Worm (Caenorhabditis elegans) whole organism, young adult: ENCODE measurements around the gene F19H8.2.
A peak's percentile ranks its signal among the peaks of the same experiment; 100 is the strongest.

ENCODE experiments used
- B0035.1 ChIP-seq: sonication (generic microtip); optimal IDR thresholded peaks from 2 replicates; lab custom pipeline; 2016; ENCODE audit warnings: missing genetic modification characterization, mild to moderate bottlenecking, missing compliant biosample characterization, missing genotype, missing genetic modification reagents
- B0261.1 ChIP-seq: sonication (generic microtip); optimal IDR thresholded peaks from 2 replicates; lab custom pipeline; 2016; ENCODE audit warnings: mild to moderate bottlenecking, missing genetic modification characterization, moderate library complexity, missing compliant biosample characterization
- C06A6.2 ChIP-seq: fragments of 200-800 bp; sonication (Bioruptor generic); conservative IDR thresholded peaks from 2 replicates; pipeline ENCODE4 v1.3.6; 2022; ENCODE audit warnings: missing genetic modification characterization, missing compliant biosample characterization
- D2030.7 ChIP-seq: fragments of 200-800 bp; sonication (Bioruptor generic); IDR thresholded peaks from 2 replicates; pipeline ENCODE4 v1.3.6; 2022; ENCODE audit warnings: missing genetic modification reagents, missing genetic modification characterization, missing compliant biosample characterization
- F10E7.11 ChIP-seq: sonication (generic microtip); optimal IDR thresholded peaks from 2 replicates; lab custom pipeline; 2017; ENCODE audit warnings: mild to moderate bottlenecking, missing genetic modification characterization, moderate library complexity, missing compliant biosample characterization
- F22D6.2 ChIP-seq: sonication (generic microtip); optimal IDR thresholded peaks from 2 replicates; lab custom pipeline; 2016; ENCODE audit warnings: mild to moderate bottlenecking, missing genetic modification characterization, missing compliant biosample characterization
- F23B12.7 ChIP-seq: sonication (generic microtip); optimal IDR thresholded peaks from 2 replicates; lab custom pipeline; 2017; ENCODE audit warnings: missing genetic modification characterization, mild to moderate bottlenecking, missing compliant biosample characterization, antibody characterized with exemption, moderate library complexity; ENCODE audit not compliant: insufficient read depth
- F39B2.1 ChIP-seq: fragments of 200-800 bp; sonication (Bioruptor generic); IDR thresholded peaks from 2 replicates; pipeline ENCODE4 v1.3.6; 2022; ENCODE audit warnings: missing genetic modification reagents, missing genetic modification characterization, missing compliant biosample characterization
- F57C9.4 ChIP-seq: sonication (generic microtip); optimal IDR thresholded peaks from 2 replicates; lab custom pipeline; 2017; ENCODE audit warnings: mild to moderate bottlenecking, missing genetic modification characterization, missing compliant biosample characterization
- K11D2.4 ChIP-seq: fragments of 200-800 bp; sonication (Bioruptor generic); IDR thresholded peaks from 2 replicates; pipeline ENCODE4 v1.3.6; 2022; ENCODE audit warnings: missing genetic modification reagents, missing genetic modification characterization, missing compliant biosample characterization
- T26A5.8 ChIP-seq: sonication (generic microtip); optimal IDR thresholded peaks from 2 replicates; lab custom pipeline; 2016; ENCODE audit warnings: missing genetic modification characterization, missing compliant biosample characterization
- Y79H2A.3 ChIP-seq: fragments of 200-800 bp; sonication (Bioruptor generic); conservative IDR thresholded peaks from 2 replicates; pipeline ENCODE4 v1.3.6; 2022; ENCODE audit warnings: missing genetic modification reagents, missing genetic modification characterization, missing compliant biosample characterization
- athp-1 ChIP-seq: sonication (generic microtip); optimal IDR thresholded peaks from 2 replicates; lab custom pipeline; 2017; ENCODE audit warnings: mild to moderate bottlenecking, missing genetic modification characterization, missing compliant biosample characterization
- attf-3 ChIP-seq: fragments of 200-800 bp; sonication (Bioruptor generic); conservative IDR thresholded peaks from 2 replicates; pipeline ENCODE4 v1.3.6; 2022; ENCODE audit warnings: missing genetic modification reagents, missing genetic modification characterization, missing compliant biosample characterization
- attf-6 ChIP-seq: fragments of 200-800 bp; sonication (Bioruptor generic); IDR thresholded peaks from 2 replicates; pipeline ENCODE4 v1.3.6; 2022; ENCODE audit warnings: missing genetic modification reagents, missing genetic modification characterization, missing compliant biosample characterization
- bed-1 ChIP-seq: fragments of 200-800 bp; sonication (Bioruptor generic); IDR thresholded peaks from 2 replicates; pipeline ENCODE4 v1.3.6; 2022; ENCODE audit warnings: missing genetic modification reagents, missing genetic modification characterization, missing compliant biosample characterization
- cebp-1 ChIP-seq, 2 experiments: fragments of 200-800 bp in 1 of 2; sonication (Bioruptor generic) in 1 of 2; sonication (generic microtip) in 1 of 2; IDR thresholded peaks in 1 of 2; optimal IDR thresholded peaks in 1 of 2; 2 replicates each; pipeline versions ENCODE4 v1.3.6 to Lab custom; 2017 to 2022; ENCODE audit warnings: missing compliant biosample characterization in 2 of 2, missing genetic modification characterization in 2 of 2, mild to moderate bottlenecking in 1 of 2, missing genetic modification reagents in 1 of 2, moderate library complexity in 1 of 2
- cebp-2 ChIP-seq: fragments of 200-800 bp; sonication (Bioruptor generic); IDR thresholded peaks from 2 replicates; pipeline ENCODE4 v1.3.6; 2022; ENCODE audit warnings: missing genetic modification characterization, missing compliant biosample characterization
- ceh-27 ChIP-seq: fragments of 200-800 bp; sonication (Bioruptor generic); optimal IDR thresholded peaks from 2 replicates; lab custom pipeline; 2018; ENCODE audit warnings: mild to moderate bottlenecking, missing genetic modification characterization, moderate library complexity, missing compliant biosample characterization
- ceh-58 ChIP-seq: fragments of 200-800 bp; sonication (Bioruptor generic); IDR thresholded peaks from 2 replicates; pipeline ENCODE4 v1.3.6; 2022; ENCODE audit warnings: missing genetic modification characterization, missing compliant biosample characterization
- ceh-91 ChIP-seq: fragments of 200-800 bp; sonication (Bioruptor generic); IDR thresholded peaks from 2 replicates; pipeline ENCODE4 v1.3.6; 2022; ENCODE audit warnings: missing genetic modification reagents, missing genetic modification characterization, missing compliant biosample characterization
- die-1 ChIP-seq: sonication (generic microtip); optimal IDR thresholded peaks from 2 replicates; lab custom pipeline; 2016; ENCODE audit warnings: missing genotype, mild to moderate bottlenecking, missing genetic modification characterization, missing compliant biosample characterization
- dpl-1 ChIP-seq: fragments of 150-350 bp; optimal IDR thresholded peaks from 2 replicates; lab custom pipeline; 2014; ENCODE audit warnings: missing biosample characterization, missing genetic modification reagents, missing genetic modification characterization
- egl-18 ChIP-seq: fragments of 200-800 bp; sonication (Bioruptor generic); IDR thresholded peaks from 2 replicates; pipeline ENCODE4 v1.3.6; 2022; ENCODE audit warnings: missing genetic modification reagents, missing genetic modification characterization, missing compliant biosample characterization
- egrh-3 ChIP-seq: fragments of 200-800 bp; sonication (Bioruptor generic); IDR thresholded peaks from 2 replicates; pipeline ENCODE4 v1.3.6; 2022; ENCODE audit warnings: missing genetic modification reagents, missing genetic modification characterization, missing compliant biosample characterization
- fkh-3 ChIP-seq: sonication (generic microtip); optimal IDR thresholded peaks from 2 replicates; lab custom pipeline; 2016; ENCODE audit warnings: mild to moderate bottlenecking, missing genetic modification characterization, missing compliant biosample characterization
- him-1 ChIP-seq: sonication (generic microtip); optimal IDR thresholded peaks from 2 replicates; lab custom pipeline; 2016; ENCODE audit warnings: missing genotype, missing genetic modification reagents, missing genetic modification characterization, missing compliant biosample characterization
- hlh-12 ChIP-seq: sonication (generic microtip); optimal IDR thresholded peaks from 2 replicates; lab custom pipeline; 2016; ENCODE audit warnings: missing genetic modification characterization, missing compliant biosample characterization
- hmg-20 ChIP-seq: fragments of 200-800 bp; sonication (Bioruptor generic); IDR thresholded peaks from 2 replicates; pipeline ENCODE4 v1.3.6; 2022; ENCODE audit warnings: missing genetic modification reagents, missing genetic modification characterization, missing compliant biosample characterization
- lag-1 ChIP-seq: fragments of 200-800 bp; sonication (Bioruptor generic); IDR thresholded peaks from 2 replicates; pipeline ENCODE4 v1.3.6; 2022; ENCODE audit warnings: missing genetic modification reagents, missing genetic modification characterization, missing compliant biosample characterization
- lin-26 ChIP-seq: fragments of 200-800 bp; sonication (Bioruptor generic); IDR thresholded peaks from 2 replicates; pipeline ENCODE4 v1.3.6; 2022; ENCODE audit warnings: missing genetic modification reagents, missing genetic modification characterization, missing compliant biosample characterization
- lin-40 ChIP-seq: sonication (generic microtip); optimal IDR thresholded peaks from 2 replicates; lab custom pipeline; 2016; ENCODE audit warnings: missing genetic modification characterization, mild to moderate bottlenecking, missing compliant biosample characterization, missing genotype, missing genetic modification reagents
- lin-54 ChIP-seq: fragments of 200-800 bp; sonication (Bioruptor generic); optimal IDR thresholded peaks from 2 replicates; lab custom pipeline; 2018; ENCODE audit warnings: mild to moderate bottlenecking, missing genetic modification characterization, missing compliant biosample characterization
- lir-1 ChIP-seq: fragments of 200-800 bp; sonication (Bioruptor generic); conservative IDR thresholded peaks from 2 replicates; pipeline ENCODE4 v1.3.6; 2022; ENCODE audit warnings: missing genetic modification reagents, missing genetic modification characterization, missing compliant biosample characterization
- madf-10 ChIP-seq: sonication (generic microtip); optimal IDR thresholded peaks from 2 replicates; lab custom pipeline; 2016; ENCODE audit warnings: mild to moderate bottlenecking, missing genetic modification characterization, missing compliant biosample characterization
- mcd-1 ChIP-seq: fragments of 200-800 bp; sonication (Bioruptor generic); IDR thresholded peaks from 2 replicates; pipeline ENCODE4 v1.3.6; 2022; ENCODE audit warnings: missing genetic modification reagents, missing genetic modification characterization, missing compliant biosample characterization
- nfyb-1 ChIP-seq: fragments of 200-800 bp; sonication (Bioruptor generic); IDR thresholded peaks from 2 replicates; pipeline ENCODE4 v1.3.6; 2022; ENCODE audit warnings: missing genetic modification reagents, missing genetic modification characterization, missing compliant biosample characterization
- nhr-80 ChIP-seq: sonication (generic microtip); optimal IDR thresholded peaks from 2 replicates; lab custom pipeline; 2016; ENCODE audit warnings: missing genetic modification characterization, missing compliant biosample characterization
- pbrm-1 ChIP-seq: fragments of 200-800 bp; sonication (Bioruptor generic); IDR thresholded peaks from 2 replicates; pipeline ENCODE4 v1.3.6; 2022; ENCODE audit warnings: missing genetic modification reagents, missing genetic modification characterization, missing compliant biosample characterization
- pha-4 ChIP-seq: fragments of 150-350 bp; sonication (generic microtip); optimal IDR thresholded peaks from 2 replicates; lab custom pipeline; 2014; ENCODE audit warnings: missing biosample characterization, missing genetic modification reagents, missing genetic modification characterization
- rec-8 ChIP-seq, 2 experiments: sonication (generic microtip); optimal IDR thresholded peaks; 2 replicates each; lab custom pipeline; 2016; ENCODE audit warnings: mild to moderate bottlenecking in 2 of 2, missing genetic modification characterization in 2 of 2, missing genetic modification reagents in 2 of 2, missing genotype in 2 of 2, missing biosample characterization in 1 of 2, missing compliant biosample characterization in 1 of 2, moderate library complexity in 1 of 2
- snpc-1.3 ChIP-seq: sonication (generic microtip); optimal IDR thresholded peaks from 2 replicates; lab custom pipeline; 2017; ENCODE audit warnings: missing genetic modification characterization, mild to moderate bottlenecking, missing compliant biosample characterization, antibody characterized with exemption, moderate library complexity, missing genotype, missing genetic modification reagents; ENCODE audit not compliant: insufficient read depth
- snpc-3.4 ChIP-seq: sonication (generic microtip); optimal IDR thresholded peaks from 2 replicates; lab custom pipeline; 2017; ENCODE audit warnings: missing genetic modification characterization, mild to moderate bottlenecking, missing compliant biosample characterization, antibody characterized with exemption, moderate library complexity, missing genotype, missing genetic modification reagents
- somi-1 ChIP-seq: fragments of 200-800 bp; sonication (Bioruptor generic); optimal IDR thresholded peaks from 2 replicates; lab custom pipeline; 2018; ENCODE audit warnings: mild to moderate bottlenecking, missing genetic modification characterization, missing compliant biosample characterization
- tbx-9 ChIP-seq: sonication (generic microtip); optimal IDR thresholded peaks from 2 replicates; lab custom pipeline; 2016; ENCODE audit warnings: borderline replicate concordance, missing genetic modification characterization, inconsistent platforms, missing compliant biosample characterization
- unc-62 ChIP-seq: fragments of 150-350 bp; optimal IDR thresholded peaks from 2 replicates; lab custom pipeline; 2014; ENCODE audit warnings: missing biosample characterization, missing genetic modification reagents, missing genetic modification characterization
- xnd-1 ChIP-seq: sonication (generic microtip); optimal IDR thresholded peaks from 2 replicates; lab custom pipeline; 2016; ENCODE audit warnings: missing genotype, missing genetic modification reagents, missing genetic modification characterization, missing compliant biosample characterization
- zfh-2 ChIP-seq: fragments of 200-800 bp; sonication (Bioruptor generic); conservative IDR thresholded peaks from 2 replicates; pipeline ENCODE4 v1.3.6; 2022; ENCODE audit warnings: missing genetic modification reagents, missing genetic modification characterization, missing compliant biosample characterization

The F19H8.2 gene

DNA sequence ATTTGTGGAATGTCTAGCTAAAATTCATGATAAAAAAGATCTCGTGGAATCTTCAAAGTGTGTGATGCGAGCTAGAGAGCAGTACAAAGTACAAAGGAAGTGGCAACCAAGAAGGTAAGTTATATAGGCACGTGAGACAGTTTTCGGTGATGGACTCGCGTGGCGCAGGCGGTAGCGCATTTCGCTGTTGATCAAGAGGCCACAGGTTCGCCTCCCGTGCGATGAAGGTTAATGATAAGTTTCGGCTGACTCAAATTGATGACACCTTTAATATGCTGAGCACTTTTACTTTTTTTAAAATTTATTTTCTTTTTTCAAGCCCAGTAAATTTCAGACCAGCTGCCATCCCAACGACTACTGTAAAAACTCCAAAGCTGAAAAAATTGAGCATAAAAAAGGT, 11.3 kb upstream of the F19H8.2 start (continued):
- TF ChIP-seq F39B2.1 (no peak), hmg-20 (0 out of 2 replicates have a peak, but pooled peaks have one; percentile 25), pbrm-1 (peak; percentile 46; the same call in 1 of the 2 replicates), lag-1 (GFP tag; lab: Robert Waterston, UW) (no peak), him-1 (tag; lab: Kevin White, UChicago) (peak; percentile 64), B0035.1 (no peak), pha-4 (tag; lab: Kevin White, UChicago) (no peak), nhr-80 (peak; percentile 30), dpl-1 (GFP tag; lab: Kevin White, UChicago) (no peak), mcd-1 (peak; percentile 55), unc-62 (GFP tag; lab: Kevin White, UChicago) (no peak), F23B12.7 (tag; lab: Kevin White, UChicago) (peak; percentile 44), hlh-12 (tag; lab: Kevin White, UChicago) (peak; percentile 73), lir-1 (GFP tag; lab: Robert Waterston, UW) (0 out of 2 replicates have a peak, but pooled peaks have one; percentile 48), cebp-1 (GFP tag; IDR thresholded peaks at IDR 0.05; lab: Robert Waterston, UW) (no peak), cebp-1 (tag; optimal IDR thresholded peaks at IDR 0.05; lab: Kevin White, UChicago) (no peak), F10E7.11 (tag; lab: Kevin White, UChicago) (no peak), athp-1 (tag; lab: Kevin White, UChicago) (peak; percentile 69), fkh-3 (tag; lab: Kevin White, UChicago) (peak; percentile 4), attf-6 (no peak), bed-1 (GFP tag; lab: Robert Waterston, UW) (no peak), egl-18 (GFP tag; lab: Robert Waterston, UW) (0 out of 2 replicates have a peak, but pooled peaks have one; percentile 20), B0261.1 (tag; lab: Kevin White, UChicago) (peak; percentile 75), zfh-2 (GFP tag; lab: Robert Waterston, UW) (no peak), Y79H2A.3 (GFP tag; lab: Robert Waterston, UW) (0 out of 2 replicates have a peak, but pooled peaks have one; percentile 33), F22D6.2 (tag; lab: Kevin White, UChicago) (no peak), die-1 (tag; lab: Kevin White, UChicago) (peak; percentile 94), snpc-1.3 (tag; lab: Kevin White, UChicago) (peak; percentile 55), attf-3 (GFP tag; lab: Robert Waterston, UW) (no peak), lin-40 (peak; percentile 12), ceh-27 (GFP tag; lab: Kevin White, UChicago) (peak; percentile 59), somi-1 (GFP tag; lab: Kevin White, UChicago) (peak; percentile 15), K11D2.4 (GFP tag; lab: Robert Waterston, UW) (0 out of 2 replicates have a peak, but pooled peaks have one; percentile 50), C06A6.2 (no peak), D2030.7 (peak; percentile 70), tbx-9 (tag; lab: Kevin White, UChicago) (no peak), lin-54 (no peak), ceh-58 (GFP tag; lab: Robert Waterston, UW) (no peak), F57C9.4 (tag; lab: Kevin White, UChicago) (peak; percentile 15), rec-8 (tag; optimal IDR thresholded peaks at IDR 0.05; lab: Kevin White, UChicago) (peak; percentile 77 to 87), madf-10 (peak; percentile 41), ceh-91 (GFP tag; lab: Robert Waterston, UW) (no peak), snpc-3.4 (tag; lab: Kevin White, UChicago) (peak; percentile 55), xnd-1 (tag; lab: Kevin White, UChicago) (no peak), egrh-3 (GFP tag; lab: Robert Waterston, UW) (0 out of 2 replicates have a peak, but pooled peaks have one; percentile 30), lin-26 (GFP tag; lab: Robert Waterston, UW) (peak; percentile 96), cebp-2 (GFP tag; lab: Robert Waterston, UW) (peak; percentile 88; the same call in 1 of the 2 replicates), T26A5.8 (tag; lab: Kevin White, UChicago) (no peak), nfyb-1 (GFP tag; lab: Robert Waterston, UW) (peak; percentile 89)
